Worm (Caenorhabditis elegans) whole organism, L3 larva: ENCODE results near the gene F33G12.7.

Experiments used
- R02D3.7 ChIP-seq: fragments of 150-350 bp; optimal IDR thresholded peaks from 2 replicates; lab custom pipeline; 2014; ENCODE audit warnings: missing biosample characterization, missing genetic modification characterization
- ama-1 ChIP-seq: fragments of 150-350 bp; optimal IDR thresholded peaks from 2 replicates; lab custom pipeline; 2018
- ceh-16 ChIP-seq: sonication (generic microtip); optimal IDR thresholded peaks from 2 replicates; lab custom pipeline; 2017; ENCODE audit warnings: missing biosample characterization, missing genetic modification characterization
- elt-1 ChIP-seq: fragments of 150-350 bp; optimal IDR thresholded peaks from 2 replicates; lab custom pipeline; 2014; ENCODE audit warnings: missing biosample characterization, missing genetic modification characterization
- jun-1 ChIP-seq: fragments of 150-350 bp; optimal IDR thresholded peaks from 2 replicates; lab custom pipeline; 2014; ENCODE audit warnings: missing biosample characterization, missing genetic modification reagents, missing genetic modification characterization
- nhr-11 ChIP-seq: fragments of 150-350 bp; optimal IDR thresholded peaks from 2 replicates; lab custom pipeline; 2014; ENCODE audit warnings: missing biosample characterization, missing genetic modification characterization
- nhr-12 ChIP-seq: fragments of 150-350 bp; optimal IDR thresholded peaks from 2 replicates; lab custom pipeline; 2014; ENCODE audit warnings: missing biosample characterization, missing genetic modification characterization
- pha-4 ChIP-seq: fragments of 150-350 bp; optimal IDR thresholded peaks from 2 replicates; lab custom pipeline; 2014; ENCODE audit warnings: missing biosample characterization, missing genetic modification reagents, missing genetic modification characterization
- pqm-1 ChIP-seq: fragments of 150-350 bp; optimal IDR thresholded peaks from 2 replicates; lab custom pipeline; 2017; ENCODE audit warnings: missing biosample characterization, missing genetic modification characterization, inconsistent platforms
- snpc-4 ChIP-seq: fragments of 150-350 bp; optimal IDR thresholded peaks from 2 replicates; lab custom pipeline; 2014; ENCODE audit warnings: missing biosample characterization, missing genetic modification characterization
- tbx-2 ChIP-seq: sonication (generic microtip); optimal IDR thresholded peaks from 2 replicates; lab custom pipeline; 2016; ENCODE audit warnings: mild to moderate bottlenecking, missing genetic modification characterization, missing compliant biosample characterization
- ztf-11 ChIP-seq: fragments of 150-350 bp; optimal IDR thresholded peaks from 2 replicates; lab custom pipeline; 2014; ENCODE audit warnings: missing biosample characterization, missing genetic modification characterization

DNA sequence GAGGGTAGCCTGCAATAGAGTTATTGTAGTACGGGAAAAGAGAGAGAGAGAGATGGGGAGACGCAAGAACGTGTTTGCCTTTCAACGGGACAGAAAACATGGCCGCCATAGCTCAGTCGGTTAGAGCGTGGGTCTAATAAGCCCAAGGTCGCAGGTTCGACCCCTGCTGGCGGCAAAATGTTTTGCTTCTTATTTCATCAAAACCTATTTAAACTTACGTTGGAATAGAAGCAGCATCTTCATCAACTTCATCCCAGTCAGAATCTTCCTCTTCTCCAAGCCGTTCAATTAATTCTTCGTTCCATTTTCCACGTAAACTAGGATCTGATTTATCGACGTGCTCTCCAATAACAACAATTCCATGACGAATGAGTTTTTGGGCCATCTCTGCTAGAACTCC lies 7.8 kb downstream of the F33G12.7 start:
- TF ChIP-seq pqm-1, result peak; percentile 17
- peak; percentile 35 for TF ChIP-seq jun-1
- TF ChIP-seq snpc-4 (tag; lab: Kevin White, UChicago), result peak; percentile 30
- TF ChIP-seq elt-1 (tag; lab: Kevin White, UChicago), result no peak
- no peak for TF ChIP-seq ama-1 (lab: Kevin White, UChicago)
- no peak for TF ChIP-seq ztf-11 (tag; lab: Kevin White, UChicago)
- TF ChIP-seq R02D3.7 (tag; lab: Kevin White, UChicago), result peak; percentile 29
- no peak for TF ChIP-seq nhr-12
- TF ChIP-seq pha-4 (tag; lab: Kevin White, UChicago), result peak; percentile 38
- no peak for TF ChIP-seq nhr-11 (tag; lab: Kevin White, UChicago)
- no peak for TF ChIP-seq ceh-16
- TF ChIP-seq tbx-2 (tag; lab: Kevin White, UChicago), result peak; percentile 19
